Fruit fly (Drosophila melanogaster) whole organism, embryonic: Measurements from ENCODE around the gene idc.
A peak's percentile ranks its signal among the peaks of the same experiment; 100 is the strongest.

ENCODE experiments used
- Atf6 ChIP-seq: fragments of 200-800 bp; sonication (Bioruptor generic); IDR thresholded peaks from 2 replicates; pipeline ENCODE4 v1.3.6; 2022; ENCODE audit warnings: missing biosample characterization, missing genetic modification characterization
- Bteb2 ChIP-seq: fragments of 200-800 bp; sonication (Bioruptor generic); optimal IDR thresholded peaks from 2 replicates; lab custom pipeline; 2016; ENCODE audit warnings: missing biosample characterization, missing genetic modification characterization
- C15 ChIP-seq: fragments of 200-800 bp; sonication (Bioruptor generic); IDR thresholded peaks from 3 replicates; pipeline ENCODE4 v1.3.6; 2022; ENCODE audit warnings: missing biosample characterization, missing genetic modification characterization
- CG10366 ChIP-seq: fragments of 200-800 bp; sonication (Bioruptor generic); IDR thresholded peaks from 2 replicates; pipeline ENCODE4 v1.3.6; 2022; ENCODE audit warnings: missing biosample characterization, missing genetic modification characterization
- CG10654 ChIP-seq: fragments of 200-800 bp; sonication (Bioruptor generic); optimal IDR thresholded peaks from 2 replicates; lab custom pipeline; 2016; ENCODE audit warnings: missing biosample characterization, missing genetic modification characterization
- CG11247 ChIP-seq: fragments of 200-800 bp; sonication (Bioruptor generic); IDR thresholded peaks from 2 replicates; pipeline ENCODE4 v1.3.6; 2022; ENCODE audit warnings: missing biosample characterization, missing genetic modification characterization
- CG11560 ChIP-seq: fragments of 200-800 bp; sonication (Bioruptor generic); IDR thresholded peaks from 3 replicates; pipeline ENCODE4 v1.3.6; 2022; ENCODE audit warnings: missing biosample characterization, missing genetic modification characterization
- CG13287 ChIP-seq: fragments of 200-800 bp; sonication (Bioruptor generic); IDR thresholded peaks from 2 replicates; pipeline ENCODE4 v1.3.6; 2022; ENCODE audit warnings: missing biosample characterization, missing genetic modification characterization; ENCODE audit not compliant: partially characterized antibody
- CG13775 ChIP-seq: fragments of 200-800 bp; sonication (Bioruptor generic); optimal IDR thresholded peaks from 3 replicates; lab custom pipeline; 2017; ENCODE audit warnings: missing biosample characterization, mild to moderate bottlenecking, missing genetic modification characterization
- CG16813 ChIP-seq: fragments of 200-800 bp; sonication (Bioruptor generic); IDR thresholded peaks from 3 replicates; pipeline ENCODE4 v1.3.6; 2022; ENCODE audit warnings: missing biosample characterization, missing genetic modification characterization; ENCODE audit not compliant: partially characterized antibody
- CG18011 ChIP-seq: fragments of 200-800 bp; sonication (Bioruptor generic); optimal IDR thresholded peaks from 2 replicates; lab custom pipeline; 2017; ENCODE audit warnings: missing biosample characterization, missing genetic modification characterization, mild to moderate bottlenecking, moderate library complexity, missing genotype
- CG2889 ChIP-seq: fragments of 200-800 bp; sonication (Bioruptor generic); IDR thresholded peaks from 3 replicates; pipeline ENCODE4 v1.3.6; 2022; ENCODE audit warnings: missing biosample characterization, missing genetic modification characterization
- CG30403 ChIP-seq: fragments of 200-800 bp; sonication (Bioruptor generic); optimal IDR thresholded peaks from 3 replicates; lab custom pipeline; 2016; ENCODE audit warnings: missing biosample characterization, missing genetic modification characterization
- CG3847 ChIP-seq: fragments of 200-800 bp; sonication (Bioruptor generic); IDR thresholded peaks from 2 replicates; pipeline ENCODE4 v1.3.6; 2022; ENCODE audit warnings: missing biosample characterization, missing genetic modification characterization
- CG5245 ChIP-seq: fragments of 200-800 bp; sonication (Bioruptor generic); optimal IDR thresholded peaks from 3 replicates; lab custom pipeline; 2016; ENCODE audit warnings: missing biosample characterization, missing genetic modification characterization
- CG7271 ChIP-seq: fragments of 200-800 bp; sonication (Bioruptor generic); optimal IDR thresholded peaks from 2 replicates; lab custom pipeline; 2018; ENCODE audit warnings: missing biosample characterization, mild to moderate bottlenecking, missing genetic modification characterization, moderate library complexity
- CG7556 ChIP-seq: fragments of 200-800 bp; sonication (Bioruptor generic); optimal IDR thresholded peaks from 2 replicates; lab custom pipeline; 2017; ENCODE audit warnings: missing biosample characterization, mild to moderate bottlenecking, missing genetic modification characterization
- CG7786 ChIP-seq: fragments of 200-800 bp; sonication (Bioruptor generic); optimal IDR thresholded peaks from 2 replicates; lab custom pipeline; 2016; ENCODE audit warnings: missing biosample characterization, missing genetic modification characterization
- CG7839 ChIP-seq: fragments of 200-800 bp; sonication (Bioruptor generic); optimal IDR thresholded peaks from 3 replicates; lab custom pipeline; 2018; ENCODE audit warnings: missing biosample characterization, mild to moderate bottlenecking, missing genetic modification characterization, moderate library complexity
- CG8924 ChIP-seq: fragments of 200-800 bp; optimal IDR thresholded peaks from 3 replicates; lab custom pipeline; 2019; ENCODE audit warnings: missing biosample characterization, mild to moderate bottlenecking, missing genetic modification characterization, moderate library complexity
- CG9215 ChIP-seq: fragments of 200-800 bp; sonication (Bioruptor generic); IDR thresholded peaks from 2 replicates; pipeline ENCODE4 v1.3.6; 2022; ENCODE audit warnings: missing biosample characterization, missing genetic modification characterization
- CoRest ChIP-seq: fragments of 200-800 bp; sonication (Bioruptor generic); optimal IDR thresholded peaks from 3 replicates; lab custom pipeline; 2018; ENCODE audit warnings: missing biosample characterization, mild to moderate bottlenecking, missing genetic modification characterization, moderate library complexity
- Dip3 ChIP-seq: fragments of 200-800 bp; sonication (Bioruptor generic); optimal IDR thresholded peaks from 3 replicates; lab custom pipeline; 2016; ENCODE audit warnings: missing biosample characterization, missing genetic modification characterization
- Dp ChIP-seq: fragments of 200-800 bp; sonication (Bioruptor generic); optimal IDR thresholded peaks from 2 replicates; lab custom pipeline; 2018; ENCODE audit warnings: missing biosample characterization, mild to moderate bottlenecking, missing genetic modification characterization, moderate library complexity
- HmgZ ChIP-seq: fragments of 200-800 bp; sonication (Bioruptor generic); optimal IDR thresholded peaks from 2 replicates; lab custom pipeline; 2018; ENCODE audit warnings: missing biosample characterization, mild to moderate bottlenecking, missing genetic modification characterization
- Hr39 ChIP-seq: fragments of >200 bp; optimal IDR thresholded peaks from 2 replicates; lab custom pipeline; 2017
- MBD-R2 ChIP-seq: fragments of 200-800 bp; sonication (Bioruptor generic); IDR thresholded peaks from 2 replicates; pipeline ENCODE4 v1.3.6; 2022; ENCODE audit warnings: missing biosample characterization, missing genetic modification characterization
- NfI ChIP-seq: fragments of 200-800 bp; sonication (Bioruptor generic); optimal IDR thresholded peaks from 3 replicates; lab custom pipeline; 2018; ENCODE audit warnings: missing biosample characterization, mild to moderate bottlenecking, missing genetic modification characterization, moderate library complexity
- Scr ChIP-seq: fragments of 200-800 bp; sonication (Bioruptor generic); IDR thresholded peaks from 2 replicates; pipeline ENCODE4 v1.3.6; 2022; ENCODE audit warnings: missing biosample characterization, missing genetic modification characterization; ENCODE audit not compliant: partially characterized antibody
- Side ChIP-seq: fragments of 200-800 bp; sonication (Bioruptor generic); optimal IDR thresholded peaks from 2 replicates; lab custom pipeline; 2016; ENCODE audit warnings: missing biosample characterization, missing genetic modification characterization
- Sry-δ ChIP-seq: fragments of 200-800 bp; sonication (Bioruptor generic); optimal IDR thresholded peaks from 2 replicates; lab custom pipeline; 2016; ENCODE audit warnings: missing biosample characterization, missing genetic modification characterization
- Trl ChIP-seq, 3 experiments: fragments of >200 bp in 2 of 3; fragments of 200-800 bp in 1 of 3; sonication (Bioruptor generic) in 1 of 3; optimal IDR thresholded peaks; 2 replicates in 1 of 3; 3 replicates in 2 of 3; lab custom pipeline; 2016 to 2017; ENCODE audit warnings: missing biosample characterization in 1 of 3, missing genetic modification characterization in 1 of 3
- ab ChIP-seq: fragments of 200-800 bp; sonication (Bioruptor generic); optimal IDR thresholded peaks from 2 replicates; lab custom pipeline; 2016; ENCODE audit warnings: missing biosample characterization, missing genetic modification characterization
- ac ChIP-seq: fragments of 200-800 bp; sonication (Bioruptor generic); optimal IDR thresholded peaks from 3 replicates; lab custom pipeline; 2017; ENCODE audit warnings: missing biosample characterization, mild to moderate bottlenecking, missing genetic modification characterization
- bbx ChIP-seq: fragments of 200-800 bp; sonication (Bioruptor generic); IDR thresholded peaks from 2 replicates; pipeline ENCODE4 v1.3.6; 2022; ENCODE audit warnings: missing biosample characterization, missing genetic modification characterization; ENCODE audit not compliant: partially characterized antibody
- cwo ChIP-seq: fragments of 200-800 bp; sonication (Bioruptor generic); optimal IDR thresholded peaks from 3 replicates; lab custom pipeline; 2017; ENCODE audit warnings: missing biosample characterization, missing genetic modification characterization, mild to moderate bottlenecking, moderate library complexity, missing genetic modification reagents
- dan ChIP-seq: fragments of 200-800 bp; sonication (Bioruptor generic); IDR thresholded peaks from 2 replicates; pipeline ENCODE4 v1.3.6; 2022; ENCODE audit warnings: missing biosample characterization, missing genetic modification characterization
- disco-r ChIP-seq: fragments of 200-800 bp; sonication (Bioruptor generic); optimal IDR thresholded peaks from 2 replicates; lab custom pipeline; 2016; ENCODE audit warnings: missing biosample characterization, missing genetic modification characterization
- dmrt11E ChIP-seq: fragments of 200-800 bp; sonication (Bioruptor generic); optimal IDR thresholded peaks from 3 replicates; lab custom pipeline; 2018; ENCODE audit warnings: missing biosample characterization, mild to moderate bottlenecking, missing genetic modification characterization, moderate library complexity
- dysf ChIP-seq: fragments of 200-800 bp; sonication (Bioruptor generic); IDR thresholded peaks from 3 replicates; pipeline ENCODE4 v1.3.6; 2022; ENCODE audit warnings: missing biosample characterization, missing genetic modification characterization
- exex ChIP-seq: fragments of 200-800 bp; sonication (Bioruptor generic); optimal IDR thresholded peaks from 4 replicates; lab custom pipeline; 2018; ENCODE audit warnings: missing biosample characterization, mild to moderate bottlenecking, missing genetic modification characterization, moderate library complexity
- eyg ChIP-seq: fragments of 200-800 bp; sonication (Bioruptor generic); optimal IDR thresholded peaks from 3 replicates; lab custom pipeline; 2016; ENCODE audit warnings: missing biosample characterization, missing genetic modification characterization
- gem ChIP-seq: fragments of 200-800 bp; sonication (Bioruptor generic); optimal IDR thresholded peaks from 2 replicates; lab custom pipeline; 2019; ENCODE audit warnings: missing biosample characterization, mild to moderate bottlenecking, missing genetic modification characterization, moderate library complexity
- knrl ChIP-seq: fragments of 200-800 bp; sonication (Bioruptor generic); IDR thresholded peaks from 3 replicates; pipeline ENCODE4 v1.3.6; 2022; ENCODE audit warnings: missing biosample characterization, missing genetic modification characterization; ENCODE audit not compliant: partially characterized antibody
- phol ChIP-seq: fragments of 200-800 bp; sonication (Bioruptor generic); optimal IDR thresholded peaks from 3 replicates; lab custom pipeline; 2018; ENCODE audit warnings: missing biosample characterization, mild to moderate bottlenecking, missing genetic modification characterization, moderate library complexity
- pita ChIP-seq: fragments of 200-800 bp; sonication (Bioruptor generic); optimal IDR thresholded peaks from 2 replicates; lab custom pipeline; 2017; ENCODE audit warnings: missing biosample characterization, mild to moderate bottlenecking, missing genetic modification characterization
- pum ChIP-seq: fragments of 200-800 bp; sonication (Bioruptor generic); optimal IDR thresholded peaks from 2 replicates; lab custom pipeline; 2016; ENCODE audit warnings: missing biosample characterization, missing genetic modification characterization
- run ChIP-seq: fragments of 200-800 bp; sonication (Bioruptor generic); optimal IDR thresholded peaks from 3 replicates; lab custom pipeline; 2018; ENCODE audit warnings: missing biosample characterization, mild to moderate bottlenecking, missing genetic modification characterization
- schlank ChIP-seq: fragments of 200-800 bp; sonication (Bioruptor generic); optimal IDR thresholded peaks from 2 replicates; lab custom pipeline; 2018; ENCODE audit warnings: missing biosample characterization, mild to moderate bottlenecking, missing genetic modification characterization
- stwl ChIP-seq: fragments of 200-800 bp; sonication (Bioruptor generic); optimal IDR thresholded peaks from 3 replicates; lab custom pipeline; 2018; ENCODE audit warnings: missing biosample characterization, mild to moderate bottlenecking, missing genetic modification characterization, moderate library complexity
- vnd ChIP-seq: fragments of 200-800 bp; sonication (Bioruptor generic); IDR thresholded peaks from 3 replicates; pipeline ENCODE4 v1.3.6; 2022; ENCODE audit warnings: missing biosample characterization, missing genetic modification characterization; ENCODE audit not compliant: partially characterized antibody

The idc gene

dm6 chr3R:20057501-20057900 is 25.9 kb downstream of the idc start, which contains the start of gene mdlc (continued):
- TF ChIP-seq CG3847 (GFP tag; lab: Robert Waterston, UW) (peak; percentile 26; the same call in 1 of the 2 replicates), Hr39 (lab: Kevin White, UChicago) (no peak), CG7556 (no peak), dan (no peak), disco-r (GFP tag; lab: Kevin White, UChicago) (no peak), CG2889 (no peak), CG7839 (tag; lab: Kevin White, UChicago) (peak; percentile 15), CG7271 (tag; lab: Kevin White, UChicago) (no peak), Dp (peak; percentile 57), C15 (GFP tag; lab: Robert Waterston, UW) (no peak), CG18011 (GFP tag; lab: Kevin White, UChicago) (no peak), HmgZ (peak; percentile 21), CG8924 (no peak), Trl (optimal IDR thresholded peaks at IDR 0.05; lab: Kevin White, UChicago) (no peak), Trl (GFP tag; optimal IDR thresholded peaks at IDR 0.05; lab: Kevin White, UChicago) (no peak), CG7786 (GFP tag; lab: Kevin White, UChicago) (no peak), pum (GFP tag; lab: Kevin White, UChicago) (no peak), CG13775 (GFP tag; lab: Kevin White, UChicago) (peak; percentile 4), dysf (GFP tag; lab: Robert Waterston, UW) (no peak), CG30403 (peak; percentile 22), vnd (GFP tag; lab: Robert Waterston, UW) (peak; percentile 38; the same call in 1 of the 3 replicates), Atf6 (GFP tag; lab: Robert Waterston, UW) (no peak), stwl (tag; lab: Kevin White, UChicago) (peak; percentile 83), gem (tag; lab: Kevin White, UChicago) (peak; percentile 41), CG9215 (GFP tag; lab: Robert Waterston, UW) (no peak), CG5245 (GFP tag; lab: Kevin White, UChicago) (no peak), pita (no peak), Side (no peak), CG11560 (tag; lab: Robert Waterston, UW) (no peak), exex (tag; lab: Kevin White, UChicago) (no peak), schlank (no peak), Sry-δ (GFP tag; lab: Kevin White, UChicago) (peak; percentile 77), CG13287 (peak; percentile 73), run (tag; lab: Kevin White, UChicago) (no peak), Scr (GFP tag; lab: Robert Waterston, UW) (peak; percentile 71), CG10366 (GFP tag; lab: Robert Waterston, UW) (no peak), CG10654 (GFP tag; lab: Kevin White, UChicago) (peak; percentile 8), CG11247 (no peak), Bteb2 (GFP tag; lab: Kevin White, UChicago) (no peak), CoRest (tag; lab: Kevin White, UChicago) (peak; percentile 59), ac (GFP tag; lab: Kevin White, UChicago) (no peak), dmrt11E (tag; lab: Kevin White, UChicago) (no peak), Dip3 (GFP tag; lab: Kevin White, UChicago) (no peak), CG16813 (GFP tag; lab: Robert Waterston, UW) (peak; percentile 71), bbx (GFP tag; lab: Robert Waterston, UW) (peak; percentile 27; the same call in 1 of the 2 replicates), MBD-R2 (peak; percentile 66), eyg (GFP tag; lab: Kevin White, UChicago) (no peak), cwo (GFP tag; lab: Kevin White, UChicago) (no peak), knrl (GFP tag; lab: Robert Waterston, UW) (peak; percentile 76), ab (GFP tag; lab: Kevin White, UChicago) (no peak), NfI (GFP tag; lab: Kevin White, UChicago) (no peak), phol (tag; lab: Kevin White, UChicago) (peak; percentile 51)
